Fruit fly (Drosophila melanogaster) whole organism, embryonic: ENCODE results near the gene CG10638.

Source experiments
- Ada2b ChIP-seq: fragments of 200-800 bp; sonication (Bioruptor generic); IDR thresholded peaks from 2 replicates; pipeline ENCODE4 v1.3.6; 2022; ENCODE audit warnings: missing biosample characterization, missing genetic modification characterization
- B-H1 ChIP-seq: fragments of 200-800 bp; sonication (Bioruptor generic); IDR thresholded peaks from 3 replicates; pipeline ENCODE4 v1.3.6; 2022; ENCODE audit warnings: missing biosample characterization, missing genetic modification characterization
- CG10321 ChIP-seq: fragments of 200-800 bp; sonication (Bioruptor generic); IDR thresholded peaks from 2 replicates; pipeline ENCODE4 v1.3.6; 2022; ENCODE audit warnings: missing biosample characterization, missing genetic modification characterization
- CG11504 ChIP-seq: fragments of 200-800 bp; sonication (Bioruptor generic); optimal IDR thresholded peaks from 3 replicates; lab custom pipeline; 2019; ENCODE audit warnings: missing biosample characterization, mild to moderate bottlenecking, missing genetic modification characterization, moderate library complexity
- CG11560 ChIP-seq: fragments of 200-800 bp; sonication (Bioruptor generic); IDR thresholded peaks from 3 replicates; pipeline ENCODE4 v1.3.6; 2022; ENCODE audit warnings: missing biosample characterization, missing genetic modification characterization
- CG12104 ChIP-seq: fragments of 200-800 bp; sonication (Bioruptor generic); optimal IDR thresholded peaks from 3 replicates; lab custom pipeline; 2016; ENCODE audit warnings: missing biosample characterization, missing genetic modification characterization
- CG12942 ChIP-seq: fragments of 200-800 bp; sonication (Bioruptor generic); optimal IDR thresholded peaks from 3 replicates; lab custom pipeline; 2016; ENCODE audit warnings: missing biosample characterization, missing genetic modification characterization
- CG14860 ChIP-seq: fragments of 200-800 bp; sonication (Bioruptor generic); IDR thresholded peaks from 3 replicates; pipeline ENCODE4 v1.3.6; 2022; ENCODE audit warnings: missing biosample characterization, missing genetic modification characterization; ENCODE audit not compliant: partially characterized antibody
- CG15696 ChIP-seq: fragments of 200-800 bp; sonication (Bioruptor generic); optimal IDR thresholded peaks from 2 replicates; lab custom pipeline; 2019; ENCODE audit warnings: missing biosample characterization, mild to moderate bottlenecking, missing genetic modification characterization, moderate library complexity
- CG16813 ChIP-seq: fragments of 200-800 bp; sonication (Bioruptor generic); IDR thresholded peaks from 3 replicates; pipeline ENCODE4 v1.3.6; 2022; ENCODE audit warnings: missing biosample characterization, missing genetic modification characterization; ENCODE audit not compliant: partially characterized antibody
- CG16863 ChIP-seq: fragments of 200-800 bp; sonication (Bioruptor generic); optimal IDR thresholded peaks from 3 replicates; lab custom pipeline; 2016; ENCODE audit warnings: missing biosample characterization, missing genetic modification characterization
- CG17802 ChIP-seq: fragments of 200-800 bp; sonication (Bioruptor generic); optimal IDR thresholded peaks from 2 replicates; lab custom pipeline; 2018; ENCODE audit warnings: missing biosample characterization, mild to moderate bottlenecking, missing genetic modification characterization, moderate library complexity
- CG2116 ChIP-seq: fragments of 200-800 bp; sonication (Bioruptor generic); optimal IDR thresholded peaks from 3 replicates; lab custom pipeline; 2018; ENCODE audit warnings: missing biosample characterization, mild to moderate bottlenecking, missing genetic modification characterization
- CG30403 ChIP-seq: fragments of 200-800 bp; sonication (Bioruptor generic); optimal IDR thresholded peaks from 3 replicates; lab custom pipeline; 2016; ENCODE audit warnings: missing biosample characterization, missing genetic modification characterization
- CG31224 ChIP-seq: fragments of 200-800 bp; sonication (Bioruptor generic); IDR thresholded peaks from 2 replicates; pipeline ENCODE4 v1.3.6; 2022; ENCODE audit warnings: missing biosample characterization, missing genetic modification characterization
- CG31365 ChIP-seq: fragments of 200-800 bp; sonication (Bioruptor generic); optimal IDR thresholded peaks from 2 replicates; lab custom pipeline; 2018; ENCODE audit warnings: missing biosample characterization, mild to moderate bottlenecking, missing genetic modification characterization
- CG31388 ChIP-seq: fragments of 200-800 bp; sonication (Bioruptor generic); optimal IDR thresholded peaks from 2 replicates; lab custom pipeline; 2016; ENCODE audit warnings: missing biosample characterization, missing genetic modification characterization
- CG4730 ChIP-seq: fragments of 200-800 bp; sonication (Bioruptor generic); IDR thresholded peaks from 2 replicates; pipeline ENCODE4 v1.3.6; 2022; ENCODE audit warnings: missing biosample characterization, missing genetic modification characterization
- CG6254 ChIP-seq: fragments of 200-800 bp; sonication (Bioruptor generic); optimal IDR thresholded peaks from 3 replicates; lab custom pipeline; 2017; ENCODE audit warnings: mild to moderate bottlenecking, missing biosample characterization, missing genetic modification reagents, missing genetic modification characterization
- CG6791 ChIP-seq: fragments of 200-800 bp; sonication (Bioruptor generic); IDR thresholded peaks from 3 replicates; pipeline ENCODE4 v1.3.6; 2022; ENCODE audit warnings: missing biosample characterization, missing genetic modification characterization; ENCODE audit not compliant: partially characterized antibody
- CG8359 ChIP-seq: fragments of 200-800 bp; sonication (Bioruptor generic); optimal IDR thresholded peaks from 2 replicates; lab custom pipeline; 2017; ENCODE audit warnings: missing biosample characterization, mild to moderate bottlenecking, missing genetic modification characterization, borderline replicate concordance
- D ChIP-seq, 2 experiments: fragments of 200-800 bp in 1 of 2; fragments of >200 bp in 1 of 2; sonication (Bioruptor generic) in 1 of 2; optimal IDR thresholded peaks; 2 replicates in 1 of 2; 3 replicates in 1 of 2; lab custom pipeline; 2017; ENCODE audit warnings: mild to moderate bottlenecking in 1 of 2, missing biosample characterization in 1 of 2, missing genetic modification characterization in 1 of 2, missing genetic modification reagents in 1 of 2
- Deaf1 ChIP-seq: fragments of 200-800 bp; optimal IDR thresholded peaks from 3 replicates; lab custom pipeline; 2019; ENCODE audit warnings: missing biosample characterization, mild to moderate bottlenecking, missing genetic modification characterization, moderate library complexity
- H2.0 ChIP-seq: fragments of 200-800 bp; sonication (Bioruptor generic); IDR thresholded peaks from 2 replicates; pipeline ENCODE4 v1.3.6; 2022; ENCODE audit warnings: missing biosample characterization, missing genetic modification characterization
- Opbp ChIP-seq: fragments of 200-800 bp; sonication (Bioruptor generic); IDR thresholded peaks from 3 replicates; pipeline ENCODE4 v1.3.6; 2022; ENCODE audit warnings: missing biosample characterization, missing genetic modification characterization; ENCODE audit not compliant: partially characterized antibody
- PHDP ChIP-seq: fragments of 200-800 bp; sonication (Bioruptor generic); optimal IDR thresholded peaks from 3 replicates; lab custom pipeline; 2018; ENCODE audit warnings: missing biosample characterization, mild to moderate bottlenecking, missing genetic modification characterization, moderate library complexity
- Scr ChIP-seq: fragments of 200-800 bp; sonication (Bioruptor generic); IDR thresholded peaks from 2 replicates; pipeline ENCODE4 v1.3.6; 2022; ENCODE audit warnings: missing biosample characterization, missing genetic modification characterization; ENCODE audit not compliant: partially characterized antibody
- ci ChIP-seq: fragments of 200-800 bp; sonication (Bioruptor generic); IDR thresholded peaks from 3 replicates; pipeline ENCODE4 v1.3.6; 2022; ENCODE audit warnings: missing biosample characterization, missing genetic modification characterization
- croc ChIP-seq: fragments of 200-800 bp; sonication (Bioruptor generic); conservative IDR thresholded peaks from 3 replicates; pipeline ENCODE4 v1.3.6; 2022; ENCODE audit warnings: missing biosample characterization, missing genetic modification characterization
- da ChIP-seq: fragments of 200-800 bp; sonication (Bioruptor generic); optimal IDR thresholded peaks from 2 replicates; lab custom pipeline; 2016; ENCODE audit warnings: missing biosample characterization, missing genetic modification characterization
- dimm ChIP-seq: fragments of 200-800 bp; sonication (Bioruptor generic); IDR thresholded peaks from 2 replicates; pipeline ENCODE4 v1.3.6; 2022; ENCODE audit warnings: missing biosample characterization, missing genetic modification characterization
- disco-r ChIP-seq: fragments of 200-800 bp; sonication (Bioruptor generic); optimal IDR thresholded peaks from 2 replicates; lab custom pipeline; 2016; ENCODE audit warnings: missing biosample characterization, missing genetic modification characterization
- dmrt99B ChIP-seq: fragments of 200-800 bp; sonication (Bioruptor generic); optimal IDR thresholded peaks from 2 replicates; lab custom pipeline; 2018; ENCODE audit warnings: missing biosample characterization, mild to moderate bottlenecking, missing genetic modification characterization, moderate library complexity
- dpn ChIP-seq, 2 experiments: fragments of 200-800 bp; sonication (Bioruptor generic); optimal IDR thresholded peaks; 3 replicates each; lab custom pipeline; 2016; ENCODE audit warnings: missing biosample characterization in 2 of 2, missing genetic modification characterization in 2 of 2
- ems ChIP-seq: fragments of 200-800 bp; sonication (Bioruptor generic); optimal IDR thresholded peaks from 3 replicates; lab custom pipeline; 2016; ENCODE audit warnings: missing biosample characterization, missing genetic modification characterization
- gcm ChIP-seq: fragments of 200-800 bp; sonication (Bioruptor generic); optimal IDR thresholded peaks from 2 replicates; lab custom pipeline; 2019; ENCODE audit warnings: missing biosample characterization, mild to moderate bottlenecking, missing genetic modification characterization, moderate library complexity
- gem ChIP-seq: fragments of 200-800 bp; sonication (Bioruptor generic); optimal IDR thresholded peaks from 2 replicates; lab custom pipeline; 2019; ENCODE audit warnings: missing biosample characterization, mild to moderate bottlenecking, missing genetic modification characterization, moderate library complexity
- lov ChIP-seq, 2 experiments: fragments of 200-800 bp in 1 of 2; fragments of >200 bp in 1 of 2; sonication (Bioruptor generic) in 1 of 2; IDR thresholded peaks in 1 of 2; optimal IDR thresholded peaks in 1 of 2; 2 replicates in 1 of 2; 3 replicates in 1 of 2; pipeline versions ENCODE4 v1.3.6 to Lab custom; 2017 to 2022; ENCODE audit warnings: missing biosample characterization in 1 of 2, missing genetic modification characterization in 1 of 2
- onecut ChIP-seq: fragments of 200-800 bp; sonication (Bioruptor generic); IDR thresholded peaks from 2 replicates; pipeline ENCODE4 v1.3.6; 2022; ENCODE audit warnings: missing biosample characterization, missing genetic modification characterization
- rib ChIP-seq: fragments of 200-800 bp; sonication (Bioruptor generic); IDR thresholded peaks from 2 replicates; pipeline ENCODE4 v1.3.6; 2022; ENCODE audit warnings: missing biosample characterization, missing genetic modification characterization
- salm ChIP-seq: fragments of 200-800 bp; sonication (Bioruptor generic); optimal IDR thresholded peaks from 2 replicates; lab custom pipeline; 2018; ENCODE audit warnings: missing biosample characterization, mild to moderate bottlenecking, missing genetic modification characterization
- scrt ChIP-seq: fragments of 200-800 bp; sonication (Bioruptor generic); optimal IDR thresholded peaks from 2 replicates; lab custom pipeline; 2018; ENCODE audit warnings: missing biosample characterization, mild to moderate bottlenecking, missing genetic modification characterization, moderate library complexity
- so ChIP-seq: fragments of 200-800 bp; sonication (Bioruptor generic); IDR thresholded peaks from 3 replicates; pipeline ENCODE4 v1.3.6; 2022; ENCODE audit warnings: missing biosample characterization, missing genetic modification characterization
- sqz ChIP-seq: fragments of 200-800 bp; sonication (Bioruptor generic); optimal IDR thresholded peaks from 3 replicates; lab custom pipeline; 2018; ENCODE audit warnings: missing biosample characterization, mild to moderate bottlenecking, missing genetic modification characterization
- stc ChIP-seq: fragments of 200-800 bp; sonication (Bioruptor generic); IDR thresholded peaks from 2 replicates; pipeline ENCODE4 v1.3.6; 2022; ENCODE audit warnings: missing biosample characterization, missing genetic modification characterization
- tgo ChIP-seq: fragments of 200-800 bp; sonication (Bioruptor generic); IDR thresholded peaks from 3 replicates; pipeline ENCODE4 v1.3.6; 2022; ENCODE audit warnings: missing biosample characterization, missing genetic modification characterization
- ttk ChIP-seq: fragments of 200-800 bp; sonication (Bioruptor generic); IDR thresholded peaks from 2 replicates; pipeline ENCODE4 v2.1.2; 2022; ENCODE audit warnings: missing biosample characterization, missing genetic modification characterization
- zen2 ChIP-seq: fragments of 200-800 bp; sonication (Bioruptor generic); IDR thresholded peaks from 3 replicates; pipeline ENCODE4 v1.3.6; 2022; ENCODE audit warnings: missing biosample characterization, missing genetic modification characterization; ENCODE audit not compliant: partially characterized antibody

The CG10638 gene

DNA sequence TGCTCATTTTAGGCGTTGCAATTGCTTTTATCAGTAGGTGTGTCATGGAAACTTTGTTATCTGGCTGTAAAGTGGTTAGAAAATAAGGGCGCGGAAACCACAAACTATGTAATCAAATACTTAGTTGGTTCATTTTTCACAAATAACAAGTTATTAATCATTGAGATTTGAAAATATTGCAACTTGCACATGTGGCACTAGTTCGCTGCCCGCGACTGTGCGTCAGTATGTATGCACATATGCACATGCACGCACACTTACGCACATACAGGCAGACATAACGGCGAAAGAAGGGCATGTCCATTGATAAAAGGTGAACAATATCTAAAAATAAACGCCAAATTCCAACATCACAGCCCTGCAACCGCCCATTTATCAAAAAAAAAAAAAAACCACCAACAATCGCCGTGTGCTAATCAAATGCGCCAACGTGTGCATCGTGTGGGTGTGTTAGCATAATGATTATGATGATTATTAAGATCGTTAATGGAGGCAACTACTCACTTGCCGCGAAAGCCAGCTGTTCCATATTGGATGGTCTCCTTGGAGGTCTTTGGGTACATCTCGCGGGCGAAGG lies 28.4 kb upstream of the CG10638 start (continued):
- peak; percentile 15 for TF ChIP-seq CG17802
- peak; percentile 48 for TF ChIP-seq PHDP
- TF ChIP-seq CG8359: peak; percentile 30
- TF ChIP-seq CG11504: peak; percentile 72
- TF ChIP-seq CG30403 (GFP tag; lab: Kevin White, UChicago): peak; percentile 47
- no peak for TF ChIP-seq CG11560 (tag; lab: Robert Waterston, UW)
- TF ChIP-seq salm (tag; lab: Kevin White, UChicago): peak; percentile 29
- no peak for TF ChIP-seq CG2116
- no peak for TF ChIP-seq rib (GFP tag; lab: Robert Waterston, UW)
- no peak for TF ChIP-seq CG6254 (GFP tag; lab: Kevin White, UChicago)
- TF ChIP-seq lov (optimal IDR thresholded peaks at IDR 0.05; lab: Kevin White, UChicago): no peak
- TF ChIP-seq lov (GFP tag; IDR thresholded peaks at IDR 0.05; lab: Robert Waterston, UW): peak; percentile 85
- 0 out of 2 replicates have a peak, but pooled peaks have one; percentile 25 for TF ChIP-seq H2.0
- TF ChIP-seq zen2 (GFP tag; lab: Robert Waterston, UW): no peak
- peak; percentile 35 for TF ChIP-seq onecut (GFP tag; lab: Robert Waterston, UW)
- 0 out of 2 replicates have a peak, but pooled peaks have one; percentile 50 for TF ChIP-seq stc (GFP tag; lab: Robert Waterston, UW)
- TF ChIP-seq CG14860 (GFP tag; lab: Robert Waterston, UW): no peak
- peak; percentile 6; the same call in 1 of the 2 replicates for TF ChIP-seq CG4730 (GFP tag; lab: Robert Waterston, UW)
- TF ChIP-seq sqz (GFP tag; lab: Kevin White, UChicago): peak; percentile 55
- TF ChIP-seq CG31388 (GFP tag; lab: Kevin White, UChicago): no peak
- TF ChIP-seq CG12104 (GFP tag; lab: Kevin White, UChicago): peak; percentile 17
- peak; percentile 29 to 34 for TF ChIP-seq dpn (GFP tag; optimal IDR thresholded peaks at IDR 0.05; lab: Kevin White, UChicago)
- TF ChIP-seq tgo (GFP tag; lab: Robert Waterston, UW): peak; percentile 34; the same call in 2 of the 3 replicates
- peak; percentile 21 for TF ChIP-seq gcm (GFP tag; lab: Kevin White, UChicago)
- peak; percentile 23 for TF ChIP-seq CG31365 (tag; lab: Kevin White, UChicago)
- TF ChIP-seq CG10321: 0 out of 2 replicates have a peak, but pooled peaks have one; percentile 11
- peak; percentile 26; the same call in 1 of the 3 replicates for TF ChIP-seq B-H1 (GFP tag; lab: Robert Waterston, UW)
- TF ChIP-seq Scr (GFP tag; lab: Robert Waterston, UW): no peak
- peak; percentile 67 for TF ChIP-seq dmrt99B (tag; lab: Kevin White, UChicago)
- TF ChIP-seq dimm (GFP tag; lab: Robert Waterston, UW): no peak
- TF ChIP-seq D (optimal IDR thresholded peaks at IDR 0.05; lab: Kevin White, UChicago): peak; percentile 57
- peak; percentile 52 for TF ChIP-seq D (GFP tag; optimal IDR thresholded peaks at IDR 0.05; lab: Kevin White, UChicago)
- TF ChIP-seq CG12942: peak; percentile 9
- peak; percentile 6 for TF ChIP-seq CG16863 (GFP tag; lab: Kevin White, UChicago)
- TF ChIP-seq ci (GFP tag; lab: Robert Waterston, UW): peak; percentile 85
- no peak for TF ChIP-seq CG6791 (GFP tag; lab: Robert Waterston, UW)
- no peak for TF ChIP-seq da (GFP tag; lab: Kevin White, UChicago)
- no peak for TF ChIP-seq Opbp (GFP tag; lab: Robert Waterston, UW)
- no peak; the same call in 2 of the 3 replicates for TF ChIP-seq croc (GFP tag; lab: Robert Waterston, UW)
- no peak for TF ChIP-seq ems
- no peak for TF ChIP-seq CG16813 (GFP tag; lab: Robert Waterston, UW)
- TF ChIP-seq gem (tag; lab: Kevin White, UChicago): peak; percentile 62
- TF ChIP-seq disco-r (GFP tag; lab: Kevin White, UChicago): no peak
- peak; percentile 56 for TF ChIP-seq Ada2b (GFP tag; lab: Robert Waterston, UW)
- TF ChIP-seq ttk (GFP tag; lab: Robert Waterston, UW): peak; percentile 50; the same call in 1 of the 2 replicates
- no peak for TF ChIP-seq Deaf1 (tag; lab: Kevin White, UChicago)
- no peak for TF ChIP-seq CG31224 (GFP tag; lab: Robert Waterston, UW)
- peak; percentile 56; the same call in 1 of the 3 replicates for TF ChIP-seq so (GFP tag; lab: Robert Waterston, UW)
- TF ChIP-seq CG15696 (tag; lab: Kevin White, UChicago): peak; percentile 7
- TF ChIP-seq scrt (GFP tag; lab: Kevin White, UChicago): peak; percentile 10
